Worm (Caenorhabditis elegans) whole organism, L4 larva: ENCODE results near the gene C04C3.14.

Source experiments
- ceh-28 ChIP-seq: fragments of 150-350 bp; optimal IDR thresholded peaks from 2 replicates; lab custom pipeline; 2014; ENCODE audit warnings: missing biosample characterization, missing genetic modification reagents, missing genetic modification characterization
- ctbp-1 ChIP-seq: fragments of 200-800 bp; sonication (Bioruptor generic); IDR thresholded peaks from 2 replicates; pipeline ENCODE4 v1.3.6; 2022; ENCODE audit warnings: missing genetic modification reagents, missing genetic modification characterization, missing compliant biosample characterization
- jun-1 ChIP-seq: fragments of 150-350 bp; optimal IDR thresholded peaks from 2 replicates; lab custom pipeline; 2014; ENCODE audit warnings: missing biosample characterization, missing genetic modification reagents, missing genetic modification characterization

ce11 chrIV:3439354-3439753 is 43.7 kb downstream of the C04C3.14 start, which contains the start of gene grd-3:
- no peak for TF ChIP-seq jun-1 (tag; lab: Kevin White, UChicago)
- no peak for TF ChIP-seq ceh-28 (tag; lab: Kevin White, UChicago)
- no peak for TF ChIP-seq ctbp-1 (GFP tag; lab: Robert Waterston, UW)
